Fruit fly (Drosophila melanogaster) whole organism, wandering third instar larva: ENCODE measurements around the gene mRpL2.
A peak's percentile ranks its signal among the peaks of the same experiment; 100 is the strongest.

Experiments
- CG32264 ChIP-seq: fragments of 200-800 bp; sonication (Bioruptor generic); optimal IDR thresholded peaks from 2 replicates; lab custom pipeline; 2016; ENCODE audit warnings: missing biosample characterization, missing genetic modification characterization
- CG9705 ChIP-seq: fragments of 200-800 bp; sonication (Bioruptor generic); optimal IDR thresholded peaks from 2 replicates; lab custom pipeline; 2018; ENCODE audit warnings: missing biosample characterization, mild to moderate bottlenecking, missing genetic modification characterization
- CrebA ChIP-seq: fragments of 200-800 bp; sonication (Bioruptor generic); optimal IDR thresholded peaks from 2 replicates; lab custom pipeline; 2016; ENCODE audit warnings: missing biosample characterization, mild to moderate bottlenecking, missing genetic modification characterization, borderline replicate concordance
- Dfd ChIP-seq: fragments of >200 bp; optimal IDR thresholded peaks from 2 replicates; lab custom pipeline; 2017; ENCODE audit warnings: missing biosample characterization, missing genetic modification characterization
- Dif ChIP-seq: fragments of 200-275, 200-300 bp; sonication (Bioruptor generic); optimal IDR thresholded peaks from 2 replicates; lab custom pipeline; 2018; ENCODE audit warnings: missing biosample characterization, missing genetic modification characterization; ENCODE audit not compliant: partially characterized antibody
- GATAd ChIP-seq: sonication (Bioruptor generic); optimal IDR thresholded peaks from 2 replicates; lab custom pipeline; 2016; ENCODE audit warnings: missing biosample characterization, missing genetic modification characterization
- HLH106 ChIP-seq: fragments of 200-800 bp; optimal IDR thresholded peaks from 3 replicates; lab custom pipeline; 2019; ENCODE audit warnings: missing biosample characterization, mild to moderate bottlenecking, missing genetic modification characterization, moderate library complexity
- Hnf4 ChIP-seq: fragments of 200-800 bp; sonication (Bioruptor generic); optimal IDR thresholded peaks from 2 replicates; lab custom pipeline; 2016; ENCODE audit warnings: missing biosample characterization, mild to moderate bottlenecking, missing genetic modification characterization
- Hr78 ChIP-seq: fragments of >200 bp; optimal IDR thresholded peaks from 2 replicates; lab custom pipeline; 2017; ENCODE audit warnings: missing biosample characterization, missing genetic modification characterization
- Hr83 ChIP-seq: fragments of 200-300 bp; sonication (Bioruptor generic); optimal IDR thresholded peaks from 2 replicates; lab custom pipeline; 2016; ENCODE audit warnings: missing biosample characterization, mild to moderate bottlenecking, missing genetic modification characterization, moderate library complexity; ENCODE audit not compliant: poor library complexity, severe bottlenecking
- Jra ChIP-seq: sonication (Bioruptor generic); optimal IDR thresholded peaks from 2 replicates; lab custom pipeline; 2016; ENCODE audit warnings: missing biosample characterization, missing genetic modification characterization
- Mio ChIP-seq: sonication (Bioruptor generic); optimal IDR thresholded peaks from 2 replicates; lab custom pipeline; 2016; ENCODE audit warnings: missing biosample characterization, missing genetic modification characterization
- Myc ChIP-seq: fragments of >200 bp; optimal IDR thresholded peaks from 2 replicates; lab custom pipeline; 2017
- N ChIP-seq: fragments of >200 bp; optimal IDR thresholded peaks from 2 replicates; lab custom pipeline; 2018; ENCODE audit warnings: missing biosample characterization, missing external identifiers, missing genetic modification characterization
- OdsH ChIP-seq: fragments of 200-800 bp; sonication (Bioruptor generic); optimal IDR thresholded peaks from 2 replicates; lab custom pipeline; 2016; ENCODE audit warnings: missing biosample characterization, mild to moderate bottlenecking, missing genetic modification characterization
- Rel ChIP-seq, 2 experiments: fragments of 200-800 bp; sonication (Bioruptor generic) in 1 of 2; optimal IDR thresholded peaks; 2 replicates in 1 of 2; 3 replicates in 1 of 2; lab custom pipeline; 2016 to 2019; ENCODE audit warnings: mild to moderate bottlenecking in 2 of 2, missing biosample characterization in 2 of 2, missing genetic modification characterization in 2 of 2, moderate library complexity in 1 of 2
- Sp1 ChIP-seq: fragments of 200-800 bp; sonication (Bioruptor generic); optimal IDR thresholded peaks from 3 replicates; lab custom pipeline; 2019; ENCODE audit warnings: missing biosample characterization, mild to moderate bottlenecking, missing genetic modification characterization, moderate library complexity
- Vsx2 ChIP-seq: fragments of 200-300, 225-300 bp; sonication (Bioruptor generic); optimal IDR thresholded peaks from 2 replicates; lab custom pipeline; 2018; ENCODE audit warnings: missing biosample characterization, missing genetic modification characterization; ENCODE audit not compliant: partially characterized antibody
- br ChIP-seq: fragments of 200-800 bp; sonication (Bioruptor generic); optimal IDR thresholded peaks from 2 replicates; lab custom pipeline; 2016; ENCODE audit warnings: missing biosample characterization, missing genetic modification characterization
- brk ChIP-seq: fragments of 200-800 bp; sonication (Bioruptor generic); optimal IDR thresholded peaks from 2 replicates; lab custom pipeline; 2016; ENCODE audit warnings: missing biosample characterization, mild to moderate bottlenecking, missing genetic modification characterization
- dl ChIP-seq, 2 experiments: fragments of 175-275, 200-275 bp in 1 of 2; fragments of 200-275 bp in 1 of 2; sonication (Bioruptor generic); optimal IDR thresholded peaks; lab custom pipeline; 2018; ENCODE audit warnings: mild to moderate bottlenecking in 2 of 2, missing biosample characterization in 2 of 2, missing genetic modification characterization in 2 of 2, moderate library complexity in 2 of 2; ENCODE audit not compliant: partially characterized antibody in 2 of 2, insufficient read depth in 1 of 2
- dmrt93B ChIP-seq: fragments of 200-800 bp; sonication (Bioruptor generic); optimal IDR thresholded peaks from 2 replicates; lab custom pipeline; 2018; ENCODE audit warnings: missing biosample characterization, mild to moderate bottlenecking, missing genetic modification characterization
- dsf ChIP-seq: sonication (Bioruptor generic); optimal IDR thresholded peaks from 2 replicates; lab custom pipeline; 2016; ENCODE audit warnings: missing biosample characterization, missing genetic modification characterization, borderline replicate concordance
- ey ChIP-seq: fragments of 200-800 bp; sonication (Bioruptor generic); optimal IDR thresholded peaks from 2 replicates; lab custom pipeline; 2016; ENCODE audit warnings: missing biosample characterization, missing genetic modification characterization
- foxo ChIP-seq, 2 experiments: fragments of 200-800 bp; sonication (Bioruptor generic); optimal IDR thresholded peaks; 2 replicates in 1 of 2; 3 replicates in 1 of 2; lab custom pipeline; 2016 to 2017; ENCODE audit warnings: missing biosample characterization in 2 of 2, missing genetic modification characterization in 2 of 2
- fru ChIP-seq: fragments of 200-800 bp; sonication (Bioruptor generic); optimal IDR thresholded peaks from 3 replicates; lab custom pipeline; 2016; ENCODE audit warnings: missing biosample characterization, mild to moderate bottlenecking, missing genetic modification characterization
- h ChIP-seq: fragments of 200-800 bp; sonication (Bioruptor generic); optimal IDR thresholded peaks from 3 replicates; lab custom pipeline; 2016; ENCODE audit warnings: missing biosample characterization, mild to moderate bottlenecking, missing genetic modification characterization
- jim ChIP-seq: fragments of 175-275, 200-325 bp; sonication (Bioruptor generic); optimal IDR thresholded peaks from 2 replicates; lab custom pipeline; 2016; ENCODE audit warnings: missing biosample characterization, mild to moderate bottlenecking, missing genetic modification characterization
- lola ChIP-seq: fragments of >200 bp; optimal IDR thresholded peaks from 2 replicates; lab custom pipeline; 2017; ENCODE audit warnings: missing biosample characterization, missing genetic modification characterization
- pan ChIP-seq: fragments of >200 bp; optimal IDR thresholded peaks from 2 replicates; lab custom pipeline; 2017
- psq ChIP-seq: fragments of 200-800 bp; sonication (Bioruptor generic); optimal IDR thresholded peaks from 3 replicates; lab custom pipeline; 2017; ENCODE audit warnings: missing biosample characterization, mild to moderate bottlenecking, missing genetic modification characterization, moderate library complexity
- rgr ChIP-seq: fragments of 200-800 bp; sonication (Bioruptor generic); optimal IDR thresholded peaks from 3 replicates; lab custom pipeline; 2016; ENCODE audit warnings: missing biosample characterization, mild to moderate bottlenecking, missing genetic modification characterization
- sage ChIP-seq: fragments of 200-800 bp; sonication (Bioruptor generic); optimal IDR thresholded peaks from 2 replicates; lab custom pipeline; 2016; ENCODE audit warnings: missing biosample characterization, mild to moderate bottlenecking, missing genetic modification characterization
- sv ChIP-seq: fragments of 200-800 bp; sonication (Bioruptor generic); optimal IDR thresholded peaks from 3 replicates; lab custom pipeline; 2016; ENCODE audit warnings: missing biosample characterization, missing genetic modification characterization
- tai ChIP-seq: sonication (Bioruptor generic); optimal IDR thresholded peaks from 2 replicates; lab custom pipeline; 2016; ENCODE audit warnings: missing biosample characterization, missing genetic modification characterization
- usp ChIP-seq: fragments of >200 bp; optimal IDR thresholded peaks from 2 replicates; lab custom pipeline; 2017; ENCODE audit warnings: missing biosample characterization, missing genetic modification characterization
- woc ChIP-seq: sonication (Bioruptor generic); optimal IDR thresholded peaks from 2 replicates; lab custom pipeline; 2016; ENCODE audit warnings: missing biosample characterization, mild to moderate bottlenecking, missing genetic modification characterization

mRpL2 gene

DNA sequence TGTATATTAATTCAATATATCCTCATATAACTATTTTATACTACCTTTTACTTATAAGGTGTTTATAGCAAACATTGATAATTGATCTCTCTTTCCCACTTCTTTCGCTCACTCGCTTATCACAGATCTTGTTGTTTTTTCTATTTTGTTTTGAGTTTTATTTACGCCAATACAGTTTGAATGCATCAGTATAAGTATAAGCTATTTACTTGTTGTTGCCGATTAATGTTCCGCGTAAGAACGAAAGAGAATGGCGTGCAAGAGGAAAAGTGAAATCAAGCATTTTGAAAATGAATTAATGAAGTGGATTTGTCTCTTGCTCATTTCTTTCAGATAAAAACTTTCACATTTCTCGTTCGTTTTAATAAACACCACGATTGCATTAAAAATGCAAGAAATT is 37.0 kb upstream of the mRpL2 start:
- TF ChIP-seq HLH106 (tag; lab: Kevin White, UChicago) (no peak), brk (GFP tag; lab: Kevin White, UChicago) (no peak), rgr (GFP tag; lab: Kevin White, UChicago) (peak; percentile 87), dsf (GFP tag; lab: Kevin White, UChicago) (no peak), br (GFP tag; lab: Kevin White, UChicago) (no peak), dl (GFP tag; optimal IDR thresholded peaks at IDR 0.05; lab: Kevin White, UChicago; ENCODE audit: insufficient read depth in 1 of 2, partially characterized antibody in 2 of 2) (no peak), sage (no peak), Myc (no peak), Hr83 (no peak), psq (GFP tag; lab: Kevin White, UChicago) (peak; percentile 60)
- TF ChIP-seq, all 38 proteins: peak for 2

DNA sequence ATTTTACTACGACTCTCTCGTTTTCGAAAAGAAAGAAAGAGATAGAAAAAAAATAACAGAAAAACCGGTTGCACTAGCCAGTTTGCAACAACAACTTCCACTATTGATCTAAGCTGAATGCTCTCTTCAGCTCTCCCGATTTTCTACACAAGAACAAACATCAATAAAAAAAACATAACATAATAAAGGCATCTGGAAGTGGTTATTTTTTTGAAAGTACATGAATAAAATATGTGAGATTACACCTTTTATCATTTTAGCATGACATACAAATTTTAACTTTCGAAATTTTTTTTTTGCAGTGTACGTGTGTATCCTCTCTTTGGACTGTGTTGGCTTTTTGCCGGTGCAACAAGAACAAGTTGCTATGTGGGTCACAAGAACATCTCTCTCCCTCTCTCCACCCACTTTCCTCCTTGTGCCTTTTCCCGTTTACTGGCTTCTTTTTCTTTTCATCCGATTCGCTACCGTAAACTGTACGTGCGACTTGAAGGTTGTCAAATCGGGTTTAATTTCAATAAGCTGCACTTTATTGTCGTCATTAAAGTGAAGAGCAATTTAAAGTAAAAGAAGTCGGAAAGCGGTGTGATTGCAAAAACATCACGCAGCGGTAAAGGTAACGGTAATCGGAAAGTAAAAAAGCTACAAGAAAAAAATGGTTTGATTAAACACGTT is 36.0 kb upstream of the mRpL2 start:
- peak; percentile 88 for TF ChIP-seq rgr (GFP tag; lab: Kevin White, UChicago)
- TF ChIP-seq sage: peak; percentile 51
- no peak for TF ChIP-seq dl (GFP tag; optimal IDR thresholded peaks at IDR 0.05; lab: Kevin White, UChicago; ENCODE audit: insufficient read depth in 1 of 2, partially characterized antibody in 2 of 2)
- TF ChIP-seq brk (GFP tag; lab: Kevin White, UChicago): no peak
- peak; percentile 70 for TF ChIP-seq psq (GFP tag; lab: Kevin White, UChicago)
- TF ChIP-seq Hnf4 (GFP tag; lab: Kevin White, UChicago): no peak
- peak; percentile 89 for TF ChIP-seq ey
- TF ChIP-seq woc (GFP tag; lab: Kevin White, UChicago): peak; percentile 49
- peak; percentile 74 for TF ChIP-seq br (GFP tag; lab: Kevin White, UChicago)
- TF ChIP-seq sv: peak; percentile 95
- TF ChIP-seq CG32264 (GFP tag; lab: Kevin White, UChicago): peak; percentile 56
- peak; percentile 87 for TF ChIP-seq OdsH (GFP tag; lab: Kevin White, UChicago)

DNA sequence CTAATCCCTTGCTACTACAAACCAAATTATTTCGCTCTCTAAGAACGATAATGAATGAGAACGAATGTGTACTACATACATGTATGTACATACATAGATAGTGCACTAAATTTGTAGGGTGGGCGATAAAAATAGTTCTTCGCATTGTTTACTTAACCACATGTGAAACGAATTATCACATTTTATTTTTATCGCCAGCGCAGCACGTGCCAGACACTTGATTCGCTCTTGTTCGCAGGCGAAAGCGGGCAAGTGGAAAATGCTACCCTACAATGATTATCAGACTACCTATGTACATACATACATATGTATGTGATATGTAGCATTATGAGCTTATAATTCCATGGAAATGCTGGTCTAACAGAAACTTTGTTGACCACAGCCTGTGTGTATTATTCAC is 34.8 kb upstream of the mRpL2 start:
- TF ChIP-seq dl (GFP tag; optimal IDR thresholded peaks at IDR 0.05; lab: Kevin White, UChicago; ENCODE audit: insufficient read depth in 1 of 2, partially characterized antibody in 2 of 2) (no peak), sv (no peak), br (GFP tag; lab: Kevin White, UChicago) (no peak), CrebA (GFP tag; lab: Kevin White, UChicago) (no peak), pan (no peak), Dif (no peak)

DNA sequence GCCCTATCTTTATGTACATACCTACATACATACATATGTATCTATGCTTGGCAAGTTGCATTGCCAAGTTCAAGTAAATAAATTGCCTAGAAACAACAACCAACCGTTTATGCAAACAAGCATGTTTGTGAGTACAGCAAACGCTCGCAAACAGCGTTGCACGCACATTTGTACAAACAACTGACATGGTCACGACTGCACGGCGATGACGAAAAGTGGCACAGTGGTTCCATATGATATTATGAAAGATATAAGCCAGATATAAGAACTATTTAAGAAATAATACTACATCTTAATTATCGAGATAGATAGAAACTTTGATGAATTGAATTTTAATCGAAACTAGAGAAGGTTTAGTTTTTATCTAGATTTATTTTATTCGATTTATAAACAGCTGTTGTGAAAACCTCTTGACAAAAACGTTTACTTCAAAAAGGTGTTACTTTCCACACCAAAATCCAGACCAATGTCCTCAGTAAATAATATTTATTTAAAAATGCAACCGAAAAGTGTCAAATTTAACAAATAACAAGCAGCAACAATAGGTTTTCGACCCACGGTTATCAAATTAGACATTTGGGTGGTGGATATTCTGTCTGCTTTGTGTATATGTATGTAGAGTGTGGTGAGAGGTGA is 30.7 kb upstream of the mRpL2 start:
- TF ChIP-seq woc (GFP tag; lab: Kevin White, UChicago) (peak; percentile 68), Jra (GFP tag; lab: Kevin White, UChicago) (peak; percentile 8), Hnf4 (GFP tag; lab: Kevin White, UChicago) (peak; percentile 47), HLH106 (tag; lab: Kevin White, UChicago) (peak; percentile 54), foxo (GFP tag; optimal IDR thresholded peaks at IDR 0.05; lab: Kevin White, UChicago) (peak in 1 of 2 experiments; percentile 84), Vsx2 (GFP tag; lab: Kevin White, UChicago) (no peak), CrebA (GFP tag; lab: Kevin White, UChicago) (no peak), sage (peak; percentile 42), Hr78 (no peak), Myc (no peak), Dfd (GFP tag; lab: Kevin White, UChicago) (no peak), tai (peak; percentile 78), Dif (no peak), Mio (GFP tag; lab: Kevin White, UChicago) (no peak), jim (GFP tag; lab: Kevin White, UChicago) (peak; percentile 55), lola (GFP tag; lab: Kevin White, UChicago) (no peak), rgr (GFP tag; lab: Kevin White, UChicago) (peak; percentile 74), fru (peak; percentile 72), Sp1 (GFP tag; lab: Kevin White, UChicago) (peak; percentile 76), CG32264 (GFP tag; lab: Kevin White, UChicago) (peak; percentile 13), OdsH (GFP tag; lab: Kevin White, UChicago) (peak; percentile 80), dsf (GFP tag; lab: Kevin White, UChicago) (no peak), usp (GFP tag; lab: Kevin White, UChicago) (no peak), h (GFP tag; lab: Kevin White, UChicago) (peak; percentile 81), Hr83 (peak; percentile 96), sv (peak; percentile 90), ey (peak; percentile 74), Rel (GFP tag; optimal IDR thresholded peaks at IDR 0.05; lab: Kevin White, UChicago) (no peak), Rel (tag; optimal IDR thresholded peaks at IDR 0.05; lab: Kevin White, UChicago) (no peak), br (GFP tag; lab: Kevin White, UChicago) (peak; percentile 70), N (GFP tag; lab: Kevin White, UChicago) (no peak), pan (no peak), GATAd (GFP tag; lab: Kevin White, UChicago) (peak; percentile 25), brk (GFP tag; lab: Kevin White, UChicago) (peak; percentile 40), psq (GFP tag; lab: Kevin White, UChicago) (peak; percentile 79), dmrt93B (peak; percentile 6), CG9705 (GFP tag; lab: Kevin White, UChicago) (no peak)
